Fruit fly (Drosophila melanogaster) whole organism, embryonic: ENCODE data around the gene RpL27A.

Source experiments
- Atf6 ChIP-seq: fragments of 200-800 bp; sonication (Bioruptor generic); IDR thresholded peaks from 2 replicates; pipeline ENCODE4 v1.3.6; 2022; ENCODE audit warnings: missing biosample characterization, missing genetic modification characterization
- Awh ChIP-seq: fragments of 200-800 bp; sonication (Bioruptor generic); IDR thresholded peaks from 2 replicates; pipeline ENCODE4, ENCODE4 v1.3.6; 2022; ENCODE audit warnings: missing biosample characterization, missing genetic modification characterization
- CG10366 ChIP-seq: fragments of 200-800 bp; sonication (Bioruptor generic); IDR thresholded peaks from 2 replicates; pipeline ENCODE4 v1.3.6; 2022; ENCODE audit warnings: missing biosample characterization, missing genetic modification characterization
- CG10979 ChIP-seq: fragments of 200-800 bp; sonication (Bioruptor generic); optimal IDR thresholded peaks from 2 replicates; lab custom pipeline; 2018; ENCODE audit warnings: missing biosample characterization, mild to moderate bottlenecking, missing genetic modification characterization, moderate library complexity
- CG11504 ChIP-seq: fragments of 200-800 bp; sonication (Bioruptor generic); optimal IDR thresholded peaks from 3 replicates; lab custom pipeline; 2019; ENCODE audit warnings: missing biosample characterization, mild to moderate bottlenecking, missing genetic modification characterization, moderate library complexity
- CG11696 ChIP-seq: fragments of 200-800 bp; sonication (Bioruptor generic); IDR thresholded peaks from 2 replicates; pipeline ENCODE4 v1.3.6; 2022; ENCODE audit warnings: missing biosample characterization, missing genetic modification characterization
- CG14667 ChIP-seq: fragments of 200-800 bp; sonication (Bioruptor generic); IDR thresholded peaks from 2 replicates; pipeline ENCODE4 v1.3.6; 2022; ENCODE audit warnings: missing biosample characterization, missing genetic modification characterization
- CG1603 ChIP-seq: fragments of 200-800 bp; sonication (Bioruptor generic); optimal IDR thresholded peaks from 2 replicates; lab custom pipeline; 2019; ENCODE audit warnings: missing biosample characterization, mild to moderate bottlenecking, missing genetic modification characterization, moderate library complexity
- CG17328 ChIP-seq: fragments of 200-800 bp; sonication (Bioruptor generic); IDR thresholded peaks from 2 replicates; pipeline ENCODE4 v1.3.6; 2022; ENCODE audit warnings: missing biosample characterization, missing genetic modification characterization
- CG17612 ChIP-seq: fragments of 200-800 bp; sonication (Bioruptor generic); IDR thresholded peaks from 2 replicates; pipeline ENCODE4 v1.3.6; 2022; ENCODE audit warnings: missing biosample characterization, missing genetic modification characterization
- CG1832 ChIP-seq: fragments of 200-800 bp; sonication (Bioruptor generic); optimal IDR thresholded peaks from 2 replicates; lab custom pipeline; 2017; ENCODE audit warnings: missing biosample characterization, mild to moderate bottlenecking, missing genetic modification characterization, inconsistent platforms
- CG2712 ChIP-seq: fragments of 200-800 bp; optimal IDR thresholded peaks from 3 replicates; lab custom pipeline; 2019; ENCODE audit warnings: missing biosample characterization, mild to moderate bottlenecking, missing genetic modification characterization, moderate library complexity
- CG32532 ChIP-seq: fragments of 200-800 bp; sonication (Bioruptor generic); IDR thresholded peaks from 2 replicates; pipeline ENCODE4 v1.3.6; 2022; ENCODE audit warnings: missing biosample characterization, missing genetic modification characterization
- CG3847 ChIP-seq: fragments of 200-800 bp; sonication (Bioruptor generic); IDR thresholded peaks from 2 replicates; pipeline ENCODE4 v1.3.6; 2022; ENCODE audit warnings: missing biosample characterization, missing genetic modification characterization
- CG9437 ChIP-seq: fragments of 200-800 bp; sonication (Bioruptor generic); optimal IDR thresholded peaks from 2 replicates; lab custom pipeline; 2018; ENCODE audit warnings: missing biosample characterization, mild to moderate bottlenecking, missing genetic modification characterization
- CG9609 ChIP-seq: fragments of 200-800 bp; sonication (Bioruptor generic); optimal IDR thresholded peaks from 3 replicates; lab custom pipeline; 2016; ENCODE audit warnings: missing biosample characterization, missing genetic modification characterization
- D ChIP-seq, 2 experiments: fragments of 200-800 bp in 1 of 2; fragments of >200 bp in 1 of 2; sonication (Bioruptor generic) in 1 of 2; optimal IDR thresholded peaks; 2 replicates in 1 of 2; 3 replicates in 1 of 2; lab custom pipeline; 2017; ENCODE audit warnings: mild to moderate bottlenecking in 1 of 2, missing biosample characterization in 1 of 2, missing genetic modification characterization in 1 of 2, missing genetic modification reagents in 1 of 2
- Dip2 ChIP-seq: fragments of 200-800 bp; sonication (Bioruptor generic); IDR thresholded peaks from 2 replicates; pipeline ENCODE4 v1.3.6; 2022; ENCODE audit warnings: missing biosample characterization, missing genetic modification characterization
- Ets65A ChIP-seq: fragments of 200-800 bp; sonication (Bioruptor generic); peaks from one replicate; lab custom pipeline; 2016; ENCODE audit warnings: missing biosample characterization, missing genetic modification characterization
- H15 ChIP-seq: fragments of 200-800 bp; sonication (Bioruptor generic); IDR thresholded peaks from 3 replicates; pipeline ENCODE4 v1.3.6; 2022; ENCODE audit warnings: missing biosample characterization, missing genetic modification characterization
- Lim3 ChIP-seq: fragments of 200-800 bp; sonication (Bioruptor generic); IDR thresholded peaks from 2 replicates; pipeline ENCODE4 v1.3.6; 2022; ENCODE audit warnings: missing biosample characterization, missing genetic modification characterization
- Med ChIP-seq: fragments of 200-800 bp; sonication (Bioruptor generic); peaks from one replicate; lab custom pipeline; 2016; ENCODE audit warnings: missing biosample characterization, missing genetic modification characterization, mild to moderate bottlenecking, inconsistent platforms, moderate library complexity
- NC2α ChIP-seq: fragments of 200-800 bp; sonication (Bioruptor generic); optimal IDR thresholded peaks from 2 replicates; lab custom pipeline; 2016; ENCODE audit warnings: missing biosample characterization, missing genetic modification characterization
- NFAT ChIP-seq: fragments of 200-800 bp; sonication (Bioruptor generic); IDR thresholded peaks from 2 replicates; pipeline ENCODE4 v1.3.6; 2022; ENCODE audit warnings: missing biosample characterization, missing genetic modification characterization
- Nf-YA ChIP-seq: fragments of 200-800 bp; sonication (Bioruptor generic); IDR thresholded peaks from 2 replicates; pipeline ENCODE4 v1.3.6; 2022; ENCODE audit warnings: missing biosample characterization, missing genetic modification characterization
- Oaz ChIP-seq: fragments of 200-800 bp; sonication (Bioruptor generic); IDR thresholded peaks from 2 replicates; pipeline ENCODE4 v1.3.6; 2022; ENCODE audit warnings: missing biosample characterization, missing genetic modification characterization
- Pdp1 ChIP-seq, 2 experiments: fragments of 200-800 bp; sonication (Bioruptor generic); optimal IDR thresholded peaks; 3 replicates each; lab custom pipeline; 2016; ENCODE audit warnings: missing biosample characterization in 2 of 2, missing genetic modification characterization in 2 of 2, mild to moderate bottlenecking in 1 of 2, moderate library complexity in 1 of 2
- Rfx ChIP-seq: fragments of 200-800 bp; sonication (Bioruptor generic); IDR thresholded peaks from 2 replicates; pipeline ENCODE4 v1.3.6; 2022; ENCODE audit warnings: missing biosample characterization, missing genetic modification characterization
- Spps ChIP-seq: fragments of 200-800 bp; sonication (Bioruptor generic); optimal IDR thresholded peaks from 2 replicates; lab custom pipeline; 2018; ENCODE audit warnings: missing biosample characterization, mild to moderate bottlenecking, missing genetic modification characterization
- Ssrp ChIP-seq: fragments of 200-800 bp; sonication (Bioruptor generic); optimal IDR thresholded peaks from 2 replicates; lab custom pipeline; 2018; ENCODE audit warnings: missing biosample characterization, mild to moderate bottlenecking, missing genetic modification characterization, moderate library complexity
- Xbp1 ChIP-seq: fragments of 200-800 bp; sonication (Bioruptor generic); optimal IDR thresholded peaks from 3 replicates; lab custom pipeline; 2016; ENCODE audit warnings: missing biosample characterization, mild to moderate bottlenecking, missing genetic modification characterization
- abd-A ChIP-seq: fragments of 200-800 bp; sonication (Bioruptor generic); optimal IDR thresholded peaks from 3 replicates; lab custom pipeline; 2019; ENCODE audit warnings: missing biosample characterization, mild to moderate bottlenecking, missing genetic modification characterization, moderate library complexity
- ara ChIP-seq: fragments of 200-800 bp; sonication (Bioruptor generic); IDR thresholded peaks from 2 replicates; pipeline ENCODE4 v1.3.6; 2022; ENCODE audit warnings: missing biosample characterization, missing genetic modification characterization
- bab2 ChIP-seq: fragments of 200-800 bp; sonication (Bioruptor generic); optimal IDR thresholded peaks from 2 replicates; lab custom pipeline; 2016; ENCODE audit warnings: missing biosample characterization, missing genetic modification characterization
- ci ChIP-seq: fragments of 200-800 bp; sonication (Bioruptor generic); IDR thresholded peaks from 3 replicates; pipeline ENCODE4 v1.3.6; 2022; ENCODE audit warnings: missing biosample characterization, missing genetic modification characterization
- ind ChIP-seq: fragments of 200-800 bp; sonication (Bioruptor generic); optimal IDR thresholded peaks from 3 replicates; lab custom pipeline; 2016; ENCODE audit warnings: missing biosample characterization, missing genetic modification characterization
- lab ChIP-seq: fragments of 200-800 bp; sonication (Bioruptor generic); optimal IDR thresholded peaks from 3 replicates; lab custom pipeline; 2017; ENCODE audit warnings: missing biosample characterization, missing genetic modification characterization, mild to moderate bottlenecking, moderate library complexity, missing genetic modification reagents
- lov ChIP-seq, 2 experiments: fragments of 200-800 bp in 1 of 2; fragments of >200 bp in 1 of 2; sonication (Bioruptor generic) in 1 of 2; IDR thresholded peaks in 1 of 2; optimal IDR thresholded peaks in 1 of 2; 2 replicates in 1 of 2; 3 replicates in 1 of 2; pipeline versions ENCODE4 v1.3.6 to Lab custom; 2017 to 2022; ENCODE audit warnings: missing biosample characterization in 1 of 2, missing genetic modification characterization in 1 of 2
- onecut ChIP-seq: fragments of 200-800 bp; sonication (Bioruptor generic); IDR thresholded peaks from 2 replicates; pipeline ENCODE4 v1.3.6; 2022; ENCODE audit warnings: missing biosample characterization, missing genetic modification characterization
- otp ChIP-seq: fragments of 200-800 bp; sonication (Bioruptor generic); IDR thresholded peaks from 3 replicates; pipeline ENCODE4, ENCODE4 v1.3.6; 2022; ENCODE audit warnings: missing biosample characterization, missing genetic modification characterization
- phol ChIP-seq: fragments of 200-800 bp; sonication (Bioruptor generic); optimal IDR thresholded peaks from 3 replicates; lab custom pipeline; 2018; ENCODE audit warnings: missing biosample characterization, mild to moderate bottlenecking, missing genetic modification characterization, moderate library complexity
- ranshi ChIP-seq: fragments of 200-800 bp; sonication (Bioruptor generic); IDR thresholded peaks from 2 replicates; pipeline ENCODE4 v1.3.6; 2022; ENCODE audit warnings: missing biosample characterization, missing genetic modification characterization
- sens ChIP-seq: fragments of 200-800 bp; sonication (Bioruptor generic); peaks from one replicate; lab custom pipeline; 2016; ENCODE audit warnings: missing biosample characterization, missing genetic modification characterization
- sisA ChIP-seq: fragments of 200-800 bp; sonication (Bioruptor generic); IDR thresholded peaks from 2 replicates; pipeline ENCODE4 v1.3.6; 2022; ENCODE audit warnings: missing biosample characterization, missing genetic modification characterization
- slbo ChIP-seq: fragments of 200-800 bp; sonication (Bioruptor generic); IDR thresholded peaks from 2 replicates; pipeline ENCODE4 v1.3.6; 2022; ENCODE audit warnings: missing biosample characterization, missing genetic modification characterization
- stc ChIP-seq: fragments of 200-800 bp; sonication (Bioruptor generic); IDR thresholded peaks from 2 replicates; pipeline ENCODE4 v1.3.6; 2022; ENCODE audit warnings: missing biosample characterization, missing genetic modification characterization
- ttk ChIP-seq: fragments of 200-800 bp; sonication (Bioruptor generic); IDR thresholded peaks from 2 replicates; pipeline ENCODE4 v2.1.2; 2022; ENCODE audit warnings: missing biosample characterization, missing genetic modification characterization
- tx ChIP-seq: fragments of 200-800 bp; sonication (Bioruptor generic); optimal IDR thresholded peaks from 2 replicates; lab custom pipeline; 2016; ENCODE audit warnings: missing biosample characterization, missing genetic modification characterization
- zfh1 ChIP-seq: fragments of 200-800 bp; sonication (Bioruptor generic); IDR thresholded peaks from 3 replicates; pipeline ENCODE4 v1.3.6; 2022; ENCODE audit warnings: missing biosample characterization, missing genetic modification characterization

The RpL27A gene

dm6 chr2L:4417982-4418381 is 40.2 kb downstream of the RpL27A start (continued):
- TF ChIP-seq tx (GFP tag; lab: Kevin White, UChicago): no peak
- TF ChIP-seq Nf-YA (GFP tag; lab: Robert Waterston, UW): 0 out of 2 replicates have a peak, but pooled peaks have one; percentile 8
- 0 out of 2 replicates have a peak, but pooled peaks have one; percentile 23 for TF ChIP-seq NFAT (GFP tag; lab: Robert Waterston, UW)
- TF ChIP-seq NC2α (GFP tag; lab: Kevin White, UChicago): no peak
- no peak for TF ChIP-seq CG9437 (GFP tag; lab: Kevin White, UChicago)
- no peak for TF ChIP-seq CG3847 (GFP tag; lab: Robert Waterston, UW)
- peak; percentile 33; the same call in 1 of the 2 replicates for TF ChIP-seq onecut
- TF ChIP-seq CG9609: no peak
- TF ChIP-seq D (optimal IDR thresholded peaks at IDR 0.05; lab: Kevin White, UChicago): no peak
- TF ChIP-seq D (GFP tag; optimal IDR thresholded peaks at IDR 0.05; lab: Kevin White, UChicago): peak; percentile 15
- 0 out of 3 replicates have a peak, but pooled peaks have one; percentile 16 for TF ChIP-seq zfh1 (GFP tag; lab: Robert Waterston, UW)
- no peak for TF ChIP-seq Ssrp (tag; lab: Kevin White, UChicago)
- peak; percentile 25 for TF ChIP-seq CG1603
- peak; percentile 54 for TF ChIP-seq sens
- TF ChIP-seq Oaz (GFP tag; lab: Robert Waterston, UW): 0 out of 2 replicates have a peak, but pooled peaks have one; percentile 27
- TF ChIP-seq ttk (GFP tag; lab: Robert Waterston, UW): 0 out of 2 replicates have a peak, but pooled peaks have one; percentile 38
- TF ChIP-seq ara (GFP tag; lab: Robert Waterston, UW): peak; percentile 33; the same call in 1 of the 2 replicates
- TF ChIP-seq Atf6 (GFP tag; lab: Robert Waterston, UW): 0 out of 2 replicates have a peak, but pooled peaks have one; percentile 28
- no peak for TF ChIP-seq phol
- peak; percentile 65; the same call in 1 of the 2 replicates for TF ChIP-seq CG17612 (GFP tag; lab: Robert Waterston, UW)
- TF ChIP-seq Ets65A (GFP tag; lab: Kevin White, UChicago): peak; percentile 78
- no peak for TF ChIP-seq bab2 (GFP tag; lab: Kevin White, UChicago)
- no peak for TF ChIP-seq CG2712
- peak; percentile 53 for TF ChIP-seq stc (GFP tag; lab: Robert Waterston, UW)
- no peak for TF ChIP-seq Spps
- peak; percentile 27; the same call in 1 of the 2 replicates for TF ChIP-seq slbo (GFP tag; lab: Robert Waterston, UW)
- peak in 1 of 2 experiments; percentile 10 for TF ChIP-seq Pdp1 (GFP tag; optimal IDR thresholded peaks at IDR 0.05; lab: Kevin White, UChicago)
- TF ChIP-seq Awh (GFP tag; lab: Robert Waterston, UW): 0 out of 2 replicates have a peak, but pooled peaks have one; percentile 20
- 0 out of 2 replicates have a peak, but pooled peaks have one; percentile 11 for TF ChIP-seq ranshi (GFP tag; lab: Robert Waterston, UW)
- TF ChIP-seq Dip2 (GFP tag; lab: Robert Waterston, UW): peak; percentile 91
- TF ChIP-seq otp (GFP tag; lab: Robert Waterston, UW): 0 out of 3 replicates have a peak, but pooled peaks have one; percentile 42
- peak; percentile 96 for TF ChIP-seq CG10979 (tag; lab: Kevin White, UChicago)
- peak; percentile 45; the same call in 1 of the 2 replicates for TF ChIP-seq CG32532 (GFP tag; lab: Robert Waterston, UW)
- TF ChIP-seq CG10366 (GFP tag; lab: Robert Waterston, UW): peak; percentile 38
- TF ChIP-seq H15: no peak
- peak; percentile 1 for TF ChIP-seq Xbp1
- TF ChIP-seq CG11696 (GFP tag; lab: Robert Waterston, UW): no peak
- peak; percentile 32; the same call in 1 of the 2 replicates for TF ChIP-seq CG14667 (GFP tag; lab: Robert Waterston, UW)
- no peak for TF ChIP-seq abd-A (tag; lab: Kevin White, UChicago)
- peak; percentile 32 for TF ChIP-seq ind (GFP tag; lab: Kevin White, UChicago)
- TF ChIP-seq CG1832: peak; percentile 34
- TF ChIP-seq sisA: 0 out of 2 replicates have a peak, but pooled peaks have one; percentile 24
- peak; percentile 52 for TF ChIP-seq Med (GFP tag; lab: Kevin White, UChicago)
- no peak for TF ChIP-seq lov (optimal IDR thresholded peaks at IDR 0.05; lab: Kevin White, UChicago)
- 0 out of 3 replicates have a peak, but pooled peaks have one; percentile 51 for TF ChIP-seq lov (GFP tag; IDR thresholded peaks at IDR 0.05; lab: Robert Waterston, UW)
- no peak for TF ChIP-seq CG11504
- peak; percentile 52; the same call in 1 of the 3 replicates for TF ChIP-seq ci (GFP tag; lab: Robert Waterston, UW)
- 0 out of 2 replicates have a peak, but pooled peaks have one; percentile 12 for TF ChIP-seq CG17328 (GFP tag; lab: Robert Waterston, UW)
- 0 out of 2 replicates have a peak, but pooled peaks have one; percentile 17 for TF ChIP-seq Lim3 (GFP tag; lab: Robert Waterston, UW)
- TF ChIP-seq Rfx (GFP tag; lab: Robert Waterston, UW): 0 out of 2 replicates have a peak, but pooled peaks have one; percentile 8
- TF ChIP-seq lab (GFP tag; lab: Kevin White, UChicago): peak; percentile 18
